Worm (Caenorhabditis elegans) whole organism, early embryonic: ENCODE measurements around the gene B0457.4.

Experiments used
- B0310.2 ChIP-seq: sonication (generic microtip); optimal IDR thresholded peaks from 2 replicates; lab custom pipeline; 2016; ENCODE audit warnings: mild to moderate bottlenecking, missing genetic modification characterization, missing compliant biosample characterization
- F13C5.2 ChIP-seq: sonication (generic microtip); optimal IDR thresholded peaks from 2 replicates; lab custom pipeline; 2017; ENCODE audit warnings: mild to moderate bottlenecking, missing genetic modification characterization, inconsistent platforms, missing compliant biosample characterization
- aly-1 ChIP-seq: sonication (generic microtip); optimal IDR thresholded peaks from 2 replicates; lab custom pipeline; 2016; ENCODE audit warnings: missing genetic modification characterization, missing compliant biosample characterization
- ama-1 ChIP-seq: fragments of 150-350 bp; optimal IDR thresholded peaks from 2 replicates; lab custom pipeline; 2014
- flt-1 ChIP-seq: fragments of 200-800 bp; sonication (Bioruptor generic); IDR thresholded peaks from 2 replicates; pipeline ENCODE4 v1.3.6; 2022; ENCODE audit warnings: missing genetic modification characterization, missing compliant biosample characterization
- hmg-4 ChIP-seq: fragments of 200-800 bp; sonication (Bioruptor generic); optimal IDR thresholded peaks from 2 replicates; lab custom pipeline; 2018; ENCODE audit warnings: mild to moderate bottlenecking, missing genetic modification characterization, missing compliant biosample characterization
- hnd-1 ChIP-seq: sonication (generic microtip); optimal IDR thresholded peaks from 2 replicates; lab custom pipeline; 2016; ENCODE audit warnings: missing genetic modification characterization, missing compliant biosample characterization
- pes-1 ChIP-seq: fragments of 200-800 bp; sonication (Bioruptor generic); IDR thresholded peaks from 2 replicates; pipeline ENCODE4 v1.3.6; 2022; ENCODE audit warnings: missing genetic modification reagents, missing genetic modification characterization, missing compliant biosample characterization
- sea-1 ChIP-seq: fragments of 200-800 bp; sonication (Bioruptor generic); conservative IDR thresholded peaks from 2 replicates; pipeline ENCODE4 v1.3.6; 2022; ENCODE audit warnings: missing genetic modification characterization, missing compliant biosample characterization
- tra-4 ChIP-seq: sonication (generic microtip); optimal IDR thresholded peaks from 2 replicates; lab custom pipeline; 2017; ENCODE audit warnings: missing genetic modification characterization, missing compliant biosample characterization

DNA sequence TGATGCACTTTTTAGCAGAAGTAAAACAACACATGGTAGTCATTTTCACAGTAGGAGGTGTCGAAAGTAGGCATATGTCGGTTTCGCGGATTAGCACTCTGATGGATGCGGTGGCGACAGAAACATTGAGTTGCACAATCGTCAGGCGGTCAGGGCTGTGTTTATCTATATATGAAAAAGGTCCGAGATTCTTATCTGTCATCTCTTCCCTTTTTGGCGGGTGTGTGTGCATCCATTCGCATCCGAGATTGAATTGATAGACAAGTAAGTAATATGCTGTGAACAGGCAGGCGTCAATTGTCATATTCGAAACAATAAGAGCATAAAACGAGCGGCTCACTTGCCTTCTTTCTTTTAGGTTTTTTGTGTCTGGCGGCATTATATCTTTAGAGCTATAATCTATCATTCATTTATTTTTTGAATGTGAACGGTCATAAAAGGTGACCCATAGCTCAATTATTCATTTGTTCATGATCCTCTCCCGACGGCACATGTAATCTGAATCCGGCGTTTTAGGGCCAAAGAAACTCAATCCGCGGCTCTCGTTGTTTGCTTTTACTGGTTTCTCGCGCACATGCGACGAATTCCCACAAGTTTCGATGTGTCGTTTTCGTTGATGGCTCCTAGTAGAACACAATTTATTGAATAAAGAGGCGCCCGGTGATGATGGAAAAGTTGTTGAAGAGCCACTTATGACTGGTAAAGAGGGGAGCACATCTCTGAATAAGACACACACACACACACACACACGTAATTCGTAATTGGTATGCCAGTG lies 13.1 kb downstream of the B0457.4 start:
- no peak for TF ChIP-seq aly-1
- TF ChIP-seq sea-1 (GFP tag; lab: Robert Waterston, UW), result no peak
- no peak for TF ChIP-seq F13C5.2
- no peak for TF ChIP-seq ama-1 (lab: Kevin White, UChicago)
- no peak for TF ChIP-seq flt-1
- no peak for TF ChIP-seq hnd-1
- TF ChIP-seq tra-4 (tag; lab: Kevin White, UChicago), result no peak
- TF ChIP-seq B0310.2, result no peak
- no peak for TF ChIP-seq hmg-4 (GFP tag; lab: Kevin White, UChicago)
- no peak for TF ChIP-seq pes-1 (GFP tag; lab: Robert Waterston, UW)
